Fruit fly (Drosophila melanogaster): ENCODE results near the gene cv.
A peak's percentile ranks its signal among the peaks of the same experiment; 100 is the strongest.

cv gene

DNA sequence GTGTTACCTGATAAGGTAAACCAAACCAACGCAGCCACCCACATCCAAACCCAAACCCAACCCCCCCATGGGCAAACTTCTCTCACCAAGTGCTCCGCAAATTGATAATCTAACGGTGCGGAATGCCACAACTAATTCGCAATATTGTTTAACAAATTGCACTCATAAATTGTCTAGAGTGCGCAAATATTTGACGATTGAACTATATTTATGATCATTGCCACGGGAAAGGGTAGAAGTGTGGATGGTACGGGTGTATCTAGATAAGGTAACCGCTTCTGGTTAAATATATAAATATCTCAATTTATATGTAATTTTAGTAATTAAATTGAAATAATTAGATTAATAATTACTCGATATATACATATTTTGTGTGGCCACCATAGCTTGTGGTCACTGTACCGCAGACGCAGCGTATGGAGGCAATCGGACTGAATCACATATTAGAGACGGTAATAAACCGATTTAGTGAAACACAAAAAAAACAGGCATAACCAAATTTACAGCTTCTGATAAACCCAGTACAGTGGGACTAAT lies 28.7 kb downstream of the cv start (continued):
- TF ChIP-seq Mrtf (GFP tag; IDR thresholded peaks at IDR 0.05) (0 out of 3 replicates have a peak, but pooled peaks have one; percentile 57), CG4360 (GFP tag; IDR thresholded peaks at IDR 0.05) (no peak), eve (GFP tag; optimal IDR thresholded peaks at IDR 0.05) (no peak), CG4424 (GFP tag; optimal IDR thresholded peaks at IDR 0.05) (peak; percentile 17), CG17612 (GFP tag; IDR thresholded peaks at IDR 0.05) (peak; percentile 61; the same call in 1 of the 2 replicates), Max (GFP tag; optimal IDR thresholded peaks at IDR 0.05) (peak; percentile 1), CG11560 (tag; IDR thresholded peaks at IDR 0.05) (peak; percentile 39; the same call in 1 of the 3 replicates), CG9215 (GFP tag; IDR thresholded peaks at IDR 0.05) (peak; percentile 64; the same call in 1 of the 2 replicates), pan (optimal IDR thresholded peaks at IDR 0.05) (no peak), pan (GFP tag; optimal IDR thresholded peaks at IDR 0.05 in 1 of 2, IDR thresholded peaks at IDR 0.05 in 1 of 2) (peak in 1 of 2 experiments; percentile 65), Fer2 (tag; optimal IDR thresholded peaks at IDR 0.05) (peak; percentile 58), CG10147 (GFP tag; optimal IDR thresholded peaks at IDR 0.05) (peak; percentile 50), Sry-β (GFP tag; optimal IDR thresholded peaks at IDR 0.05) (no peak), HmgD (GFP tag; optimal IDR thresholded peaks at IDR 0.05) (no peak), CG11504 (tag; optimal IDR thresholded peaks at IDR 0.05) (peak; percentile 71), knrl (GFP tag; IDR thresholded peaks at IDR 0.05; ENCODE audit: partially characterized antibody) (no peak), gt (GFP tag; IDR thresholded peaks at IDR 0.05) (no peak), Xbp1 (GFP tag; optimal IDR thresholded peaks at IDR 0.05) (peak; percentile 43)

DNA sequence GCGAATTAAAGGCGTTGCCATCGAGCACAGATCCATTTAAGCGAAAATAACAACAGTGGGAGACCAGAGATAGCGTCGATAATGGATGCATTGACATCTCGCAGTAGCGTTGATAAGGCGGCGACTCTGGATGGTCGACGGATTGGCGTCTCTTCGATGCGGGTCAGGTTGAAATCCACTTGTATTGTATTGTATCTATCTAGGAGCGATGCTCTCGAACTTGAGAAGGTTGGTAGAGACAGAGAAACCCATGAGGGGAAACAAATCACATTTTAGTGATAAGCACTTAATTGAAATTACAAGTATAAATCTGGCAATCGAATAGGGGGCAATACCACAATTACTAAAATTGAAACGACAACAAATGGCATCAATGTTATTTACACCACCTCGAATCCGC lies 33.8 kb downstream of the cv start:
- TF ChIP-seq CG3163 (GFP tag; optimal IDR thresholded peaks at IDR 0.05), result no peak
- TF ChIP-seq CG13123 (GFP tag; optimal IDR thresholded peaks at IDR 0.05), result no peak
- TF ChIP-seq CG6175 (GFP tag; IDR thresholded peaks at IDR 0.05), result no peak
- no peak for TF ChIP-seq Mes4 (GFP tag; optimal IDR thresholded peaks at IDR 0.05)
- TF ChIP-seq CG11398 (GFP tag; optimal IDR thresholded peaks at IDR 0.05), result no peak

DNA sequence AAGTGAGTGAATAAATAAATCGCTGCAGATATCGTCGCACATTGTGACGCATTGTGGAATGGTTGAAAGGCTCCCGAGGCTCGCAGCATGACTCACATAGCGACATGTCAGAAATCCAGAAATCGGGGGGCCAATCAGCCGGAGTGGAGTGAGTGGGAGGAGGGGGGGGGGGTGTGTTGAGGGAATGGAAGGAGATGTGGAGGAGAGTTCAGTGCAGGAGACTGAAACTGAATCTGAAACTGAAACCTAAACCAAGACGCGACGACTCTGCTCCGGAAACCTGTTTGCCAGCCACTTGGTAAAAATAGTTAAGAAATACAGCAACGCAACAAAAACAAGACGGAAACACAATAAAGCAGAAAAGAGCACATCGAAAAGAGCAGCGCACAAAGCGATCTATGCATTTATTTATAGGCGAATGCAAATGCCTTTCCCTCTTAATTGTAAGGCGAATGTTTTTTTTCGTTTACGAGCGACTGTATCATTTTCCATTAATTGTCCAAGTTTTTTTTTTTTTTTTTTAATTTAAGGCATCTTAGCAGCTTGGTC lies 34.4 kb downstream of the cv start:
- TF ChIP-seq nom (GFP tag; optimal IDR thresholded peaks at IDR 0.05) (peak; percentile 66), crol (GFP tag; IDR thresholded peaks at IDR 0.05) (peak; percentile 67), CG6791 (GFP tag; IDR thresholded peaks at IDR 0.05; ENCODE audit: partially characterized antibody) (no peak), Blimp-1 (GFP tag; optimal IDR thresholded peaks at IDR 0.05) (peak; percentile 2), chinmo (GFP tag; IDR thresholded peaks at IDR 0.05; ENCODE audit: partially characterized antibody) (0 out of 4 replicates have a peak, but pooled peaks have one; percentile 18), CG30431 (GFP tag; optimal IDR thresholded peaks at IDR 0.05) (no peak)

DNA sequence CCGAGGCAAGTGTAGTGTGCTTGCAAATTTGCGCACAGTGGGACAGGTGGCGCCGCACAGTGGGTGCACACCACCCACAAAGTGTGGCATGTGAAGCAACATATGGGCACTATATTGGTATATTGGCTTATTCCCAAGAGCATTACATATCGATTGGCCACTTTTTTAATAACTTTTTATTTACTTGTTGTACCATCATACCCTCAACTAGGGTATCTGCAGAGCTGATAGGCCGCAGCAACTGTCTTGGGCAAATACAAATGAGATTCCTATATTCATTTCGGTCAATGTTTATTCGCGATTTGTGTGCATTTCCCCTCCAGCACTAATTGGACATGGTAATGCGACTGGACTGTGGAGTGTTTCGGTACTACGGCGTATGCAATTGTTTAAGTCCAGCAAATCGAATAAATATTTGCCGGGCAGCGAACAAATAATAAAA lies 35.0 kb downstream of the cv start:
- TF ChIP-seq lilli (GFP tag; optimal IDR thresholded peaks at IDR 0.05) (peak; percentile 55), ac (GFP tag; optimal IDR thresholded peaks at IDR 0.05) (peak; percentile 22), CG8924 (tag; optimal IDR thresholded peaks at IDR 0.05) (no peak), CG8944 (GFP tag; optimal IDR thresholded peaks at IDR 0.05) (peak; percentile 65), CG2712 (tag; optimal IDR thresholded peaks at IDR 0.05) (peak; percentile 39), CG4820 (GFP tag; optimal IDR thresholded peaks at IDR 0.05) (peak; percentile 23), CG14667 (GFP tag; IDR thresholded peaks at IDR 0.05) (peak; percentile 49; the same call in 1 of the 2 replicates), shn (GFP tag; optimal IDR thresholded peaks at IDR 0.05) (peak; percentile 18), trh (GFP tag; optimal IDR thresholded peaks at IDR 0.05) (no peak), nmo (GFP tag; optimal IDR thresholded peaks at IDR 0.05) (peak; percentile 52), ken (GFP tag; IDR thresholded peaks at IDR 0.05) (peak; percentile 54; the same call in 1 of the 3 replicates), CG17612 (GFP tag; IDR thresholded peaks at IDR 0.05) (no peak), CG2678 (tag; optimal IDR thresholded peaks at IDR 0.05) (peak; percentile 59), CG1832 (GFP tag; optimal IDR thresholded peaks at IDR 0.05) (no peak), Mes4 (GFP tag; optimal IDR thresholded peaks at IDR 0.05) (peak; percentile 23), CG16863 (GFP tag; optimal IDR thresholded peaks at IDR 0.05) (peak; percentile 21), CG3407 (GFP tag; optimal IDR thresholded peaks at IDR 0.05) (peak; percentile 82), CG12744 (GFP tag; optimal IDR thresholded peaks at IDR 0.05) (no peak), CG3995 (GFP tag; optimal IDR thresholded peaks at IDR 0.05) (no peak)
